Fruit fly (Drosophila melanogaster) whole organism, embryonic: ENCODE measurements around the gene rk.

ENCODE experiments used
- Bteb2 ChIP-seq: fragments of 200-800 bp; sonication (Bioruptor generic); optimal IDR thresholded peaks from 2 replicates; lab custom pipeline; 2016; ENCODE audit warnings: missing biosample characterization, missing genetic modification characterization
- CG10543 ChIP-seq: fragments of 200-800 bp; sonication (Bioruptor generic); optimal IDR thresholded peaks from 3 replicates; lab custom pipeline; 2017; ENCODE audit warnings: missing biosample characterization, mild to moderate bottlenecking, missing genetic modification characterization, moderate library complexity
- CG12104 ChIP-seq: fragments of 200-800 bp; sonication (Bioruptor generic); optimal IDR thresholded peaks from 3 replicates; lab custom pipeline; 2016; ENCODE audit warnings: missing biosample characterization, missing genetic modification characterization
- CG12155 ChIP-seq: fragments of 200-800 bp; sonication (Bioruptor generic); optimal IDR thresholded peaks from 3 replicates; lab custom pipeline; 2016; ENCODE audit warnings: missing biosample characterization, missing genetic modification characterization
- CG14014 ChIP-seq: fragments of 200-800 bp; sonication (Bioruptor generic); IDR thresholded peaks from 2 replicates; pipeline ENCODE4 v1.3.6; 2022; ENCODE audit warnings: missing biosample characterization, missing genetic modification characterization
- CG1602 ChIP-seq: fragments of 200-800 bp; sonication (Bioruptor generic); optimal IDR thresholded peaks from 3 replicates; lab custom pipeline; 2016; ENCODE audit warnings: missing biosample characterization, missing genetic modification characterization
- CG17912 ChIP-seq: fragments of 200-800 bp; sonication (Bioruptor generic); optimal IDR thresholded peaks from 2 replicates; lab custom pipeline; 2018; ENCODE audit warnings: missing biosample characterization, mild to moderate bottlenecking, missing genetic modification characterization
- CG4360 ChIP-seq: fragments of 200-800 bp; sonication (Bioruptor generic); IDR thresholded peaks from 2 replicates; pipeline ENCODE4 v1.3.6; 2022; ENCODE audit warnings: missing biosample characterization, missing genetic modification characterization
- CG43689 ChIP-seq: fragments of 200-800 bp; sonication (Bioruptor generic); IDR thresholded peaks from 2 replicates; pipeline ENCODE4 v1.3.6; 2022; ENCODE audit warnings: missing biosample characterization, missing genetic modification characterization
- CG4404 ChIP-seq: fragments of 200-800 bp; sonication (Bioruptor generic); IDR thresholded peaks from 2 replicates; pipeline ENCODE4 v1.3.6; 2022; ENCODE audit warnings: missing biosample characterization, missing genetic modification characterization
- CG6689 ChIP-seq: fragments of 200-800 bp; sonication (Bioruptor generic); IDR thresholded peaks from 2 replicates; pipeline ENCODE4 v1.3.6; 2022; ENCODE audit warnings: missing biosample characterization, missing genetic modification characterization
- CG6765 ChIP-seq: fragments of 200-800 bp; sonication (Bioruptor generic); optimal IDR thresholded peaks from 3 replicates; lab custom pipeline; 2017; ENCODE audit warnings: missing biosample characterization, mild to moderate bottlenecking, missing genetic modification characterization
- CG6854 ChIP-seq: fragments of 200-800 bp; sonication (Bioruptor generic); optimal IDR thresholded peaks from 3 replicates; lab custom pipeline; 2017; ENCODE audit warnings: missing biosample characterization, mild to moderate bottlenecking, missing genetic modification characterization
- CG7786 ChIP-seq: fragments of 200-800 bp; sonication (Bioruptor generic); optimal IDR thresholded peaks from 2 replicates; lab custom pipeline; 2016; ENCODE audit warnings: missing biosample characterization, missing genetic modification characterization
- CG8281 ChIP-seq: fragments of 200-800 bp; sonication (Bioruptor generic); optimal IDR thresholded peaks from 2 replicates; lab custom pipeline; 2018; ENCODE audit warnings: missing biosample characterization, mild to moderate bottlenecking, missing genetic modification characterization, moderate library complexity
- CG8388 ChIP-seq: fragments of 200-800 bp; sonication (Bioruptor generic); optimal IDR thresholded peaks from 2 replicates; lab custom pipeline; 2019; ENCODE audit warnings: missing biosample characterization, mild to moderate bottlenecking, missing genetic modification characterization, moderate library complexity
- CG8924 ChIP-seq: fragments of 200-800 bp; optimal IDR thresholded peaks from 3 replicates; lab custom pipeline; 2019; ENCODE audit warnings: missing biosample characterization, mild to moderate bottlenecking, missing genetic modification characterization, moderate library complexity
- Camta ChIP-seq: fragments of 200-800 bp; sonication (Bioruptor generic); optimal IDR thresholded peaks from 2 replicates; lab custom pipeline; 2016; ENCODE audit warnings: missing biosample characterization, missing genetic modification characterization
- Deaf1 ChIP-seq: fragments of 200-800 bp; optimal IDR thresholded peaks from 3 replicates; lab custom pipeline; 2019; ENCODE audit warnings: missing biosample characterization, mild to moderate bottlenecking, missing genetic modification characterization, moderate library complexity
- Dip3 ChIP-seq: fragments of 200-800 bp; sonication (Bioruptor generic); optimal IDR thresholded peaks from 3 replicates; lab custom pipeline; 2016; ENCODE audit warnings: missing biosample characterization, missing genetic modification characterization
- Dll ChIP-seq: fragments of 200-800 bp; sonication (Bioruptor generic); IDR thresholded peaks from 4 replicates; pipeline ENCODE4 v1.3.6; 2022; ENCODE audit warnings: missing biosample characterization, missing genetic modification characterization; ENCODE audit not compliant: partially characterized antibody
- Gug ChIP-seq: fragments of 200-800 bp; sonication (Bioruptor generic); IDR thresholded peaks from 4 replicates; pipeline ENCODE4 v1.3.6; 2022; ENCODE audit warnings: missing biosample characterization, missing genetic modification characterization
- NfI ChIP-seq: fragments of 200-800 bp; sonication (Bioruptor generic); optimal IDR thresholded peaks from 3 replicates; lab custom pipeline; 2018; ENCODE audit warnings: missing biosample characterization, mild to moderate bottlenecking, missing genetic modification characterization, moderate library complexity
- Pdp1 ChIP-seq, 2 experiments: fragments of 200-800 bp; sonication (Bioruptor generic); optimal IDR thresholded peaks; 3 replicates each; lab custom pipeline; 2016; ENCODE audit warnings: missing biosample characterization in 2 of 2, missing genetic modification characterization in 2 of 2, mild to moderate bottlenecking in 1 of 2, moderate library complexity in 1 of 2
- Trl ChIP-seq, 3 experiments: fragments of >200 bp in 2 of 3; fragments of 200-800 bp in 1 of 3; sonication (Bioruptor generic) in 1 of 3; optimal IDR thresholded peaks; 2 replicates in 1 of 3; 3 replicates in 2 of 3; lab custom pipeline; 2016 to 2017; ENCODE audit warnings: missing biosample characterization in 1 of 3, missing genetic modification characterization in 1 of 3
- YL-1 ChIP-seq: fragments of 200-800 bp; sonication (Bioruptor generic); optimal IDR thresholded peaks from 3 replicates; lab custom pipeline; 2017; ENCODE audit warnings: missing biosample characterization, mild to moderate bottlenecking, missing genetic modification characterization
- cato ChIP-seq: fragments of 200-800 bp; sonication (Bioruptor generic); optimal IDR thresholded peaks from 2 replicates; lab custom pipeline; 2016; ENCODE audit warnings: missing biosample characterization, missing genetic modification characterization, borderline replicate concordance
- cg ChIP-seq: fragments of 200-800 bp; sonication (Bioruptor generic); optimal IDR thresholded peaks from 3 replicates; lab custom pipeline; 2019; ENCODE audit warnings: missing biosample characterization, mild to moderate bottlenecking, missing genetic modification characterization, moderate library complexity
- chinmo ChIP-seq: fragments of 200-800 bp; sonication (Bioruptor generic); IDR thresholded peaks from 4 replicates; pipeline ENCODE4 v1.3.6; 2022; ENCODE audit warnings: missing biosample characterization, missing genetic modification characterization; ENCODE audit not compliant: partially characterized antibody
- corto ChIP-seq: fragments of 200-800 bp; sonication (Bioruptor generic); optimal IDR thresholded peaks from 2 replicates; lab custom pipeline; 2016; ENCODE audit warnings: missing biosample characterization, mild to moderate bottlenecking, missing genetic modification characterization, moderate library complexity
- crol ChIP-seq: fragments of 200-800 bp; sonication (Bioruptor generic); IDR thresholded peaks from 2 replicates; pipeline ENCODE4 v1.3.6; 2022; ENCODE audit warnings: missing biosample characterization, missing genetic modification characterization
- da ChIP-seq: fragments of 200-800 bp; sonication (Bioruptor generic); optimal IDR thresholded peaks from 2 replicates; lab custom pipeline; 2016; ENCODE audit warnings: missing biosample characterization, missing genetic modification characterization
- ems ChIP-seq: fragments of 200-800 bp; sonication (Bioruptor generic); optimal IDR thresholded peaks from 3 replicates; lab custom pipeline; 2016; ENCODE audit warnings: missing biosample characterization, missing genetic modification characterization
- fu2 ChIP-seq: fragments of 200-800 bp; sonication (Bioruptor generic); optimal IDR thresholded peaks from 2 replicates; lab custom pipeline; 2016; ENCODE audit warnings: missing biosample characterization, missing genetic modification characterization
- gce ChIP-seq: fragments of 200-800 bp; sonication (Bioruptor generic); IDR thresholded peaks from 3 replicates; pipeline ENCODE4 v1.3.6; 2022; ENCODE audit warnings: missing biosample characterization, missing genetic modification characterization
- gsb ChIP-seq: fragments of 200-800 bp; sonication (Bioruptor generic); IDR thresholded peaks from 2 replicates; pipeline ENCODE4 v1.3.6; 2022; ENCODE audit warnings: missing biosample characterization, missing genetic modification characterization
- insv ChIP-seq, 2 experiments: fragments of 200-800 bp; sonication (Bioruptor generic); optimal IDR thresholded peaks; 3 replicates each; lab custom pipeline; 2016 to 2018; ENCODE audit warnings: missing biosample characterization in 2 of 2, missing genetic modification characterization in 2 of 2
- jumu ChIP-seq: fragments of 200-800 bp; sonication (Bioruptor generic); optimal IDR thresholded peaks from 3 replicates; lab custom pipeline; 2016; ENCODE audit warnings: missing biosample characterization, missing genetic modification characterization
- ken ChIP-seq: fragments of 200-800 bp; sonication (Bioruptor generic); IDR thresholded peaks from 3 replicates; pipeline ENCODE4 v1.3.6; 2022; ENCODE audit warnings: missing biosample characterization, missing genetic modification characterization
- kni ChIP-seq: fragments of 200-800 bp; sonication (Bioruptor generic); optimal IDR thresholded peaks from 3 replicates; lab custom pipeline; 2017; ENCODE audit warnings: mild to moderate bottlenecking, missing biosample characterization, missing genetic modification reagents, missing genetic modification characterization
- odd ChIP-seq: fragments of 200-800 bp; sonication (Bioruptor generic); optimal IDR thresholded peaks from 2 replicates; lab custom pipeline; 2017; ENCODE audit warnings: missing biosample characterization, mild to moderate bottlenecking, missing genetic modification characterization
- otp ChIP-seq: fragments of 200-800 bp; sonication (Bioruptor generic); IDR thresholded peaks from 3 replicates; pipeline ENCODE4, ENCODE4 v1.3.6; 2022; ENCODE audit warnings: missing biosample characterization, missing genetic modification characterization
- pfk ChIP-seq: fragments of 200-800 bp; sonication (Bioruptor generic); optimal IDR thresholded peaks from 2 replicates; lab custom pipeline; 2018; ENCODE audit warnings: missing biosample characterization, mild to moderate bottlenecking, missing genetic modification characterization, moderate library complexity
- ranshi ChIP-seq: fragments of 200-800 bp; sonication (Bioruptor generic); IDR thresholded peaks from 2 replicates; pipeline ENCODE4 v1.3.6; 2022; ENCODE audit warnings: missing biosample characterization, missing genetic modification characterization
- sens ChIP-seq: fragments of 200-800 bp; sonication (Bioruptor generic); peaks from one replicate; lab custom pipeline; 2016; ENCODE audit warnings: missing biosample characterization, missing genetic modification characterization
- sug ChIP-seq: fragments of 200-800 bp; optimal IDR thresholded peaks from 2 replicates; lab custom pipeline; 2019; ENCODE audit warnings: missing biosample characterization, mild to moderate bottlenecking, missing genetic modification characterization, moderate library complexity
- twi ChIP-seq: fragments of 200-800 bp; optimal IDR thresholded peaks from 2 replicates; lab custom pipeline; 2019; ENCODE audit warnings: missing biosample characterization, mild to moderate bottlenecking, missing genetic modification characterization, moderate library complexity

Gene rk

DNA sequence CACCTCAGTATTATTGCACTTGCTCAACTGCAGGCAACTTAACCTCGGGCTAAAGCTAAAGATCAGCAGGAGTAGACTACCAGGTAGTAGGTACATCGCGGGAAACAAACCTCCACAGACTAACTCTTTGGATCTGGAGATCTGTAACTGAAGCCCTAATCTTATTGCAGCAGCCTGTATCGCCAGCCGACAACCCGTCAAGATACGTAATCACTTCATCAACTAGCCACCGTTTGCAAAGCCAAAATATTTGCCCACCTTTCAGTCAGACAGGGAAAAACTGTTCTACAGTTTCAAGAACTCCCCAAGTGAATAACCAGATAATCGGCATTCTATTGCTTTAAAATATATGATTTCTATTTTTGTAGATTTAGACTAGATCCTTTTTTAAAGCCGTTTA lies 30.4 kb upstream of the rk start, which contains the start of gene CG18095:
TSS of gene CG18095 (minus strand) at position 101 of the 400 bp plus-strand sequence.
- TF ChIP-seq gsb (GFP tag; lab: Robert Waterston, UW) (no peak), cato (GFP tag; lab: Kevin White, UChicago) (no peak), Trl (optimal IDR thresholded peaks at IDR 0.05; lab: Kevin White, UChicago) (no peak), Trl (GFP tag; optimal IDR thresholded peaks at IDR 0.05; lab: Kevin White, UChicago) (no peak), CG4404 (GFP tag; lab: Robert Waterston, UW) (no peak), otp (GFP tag; lab: Robert Waterston, UW) (no peak), CG8281 (no peak), Gug (GFP tag; lab: Robert Waterston, UW) (no peak), ems (GFP tag; lab: Kevin White, UChicago) (no peak), pfk (GFP tag; lab: Kevin White, UChicago) (no peak), ranshi (GFP tag; lab: Robert Waterston, UW) (no peak), CG7786 (no peak), CG6689 (GFP tag; lab: Robert Waterston, UW) (no peak), Camta (GFP tag; lab: Kevin White, UChicago) (no peak), odd (no peak), CG17912 (GFP tag; lab: Kevin White, UChicago) (no peak), CG1602 (no peak), CG6765 (GFP tag; lab: Kevin White, UChicago) (no peak), insv (GFP tag; optimal IDR thresholded peaks at IDR 0.05; lab: Kevin White, UChicago) (no peak)

DNA sequence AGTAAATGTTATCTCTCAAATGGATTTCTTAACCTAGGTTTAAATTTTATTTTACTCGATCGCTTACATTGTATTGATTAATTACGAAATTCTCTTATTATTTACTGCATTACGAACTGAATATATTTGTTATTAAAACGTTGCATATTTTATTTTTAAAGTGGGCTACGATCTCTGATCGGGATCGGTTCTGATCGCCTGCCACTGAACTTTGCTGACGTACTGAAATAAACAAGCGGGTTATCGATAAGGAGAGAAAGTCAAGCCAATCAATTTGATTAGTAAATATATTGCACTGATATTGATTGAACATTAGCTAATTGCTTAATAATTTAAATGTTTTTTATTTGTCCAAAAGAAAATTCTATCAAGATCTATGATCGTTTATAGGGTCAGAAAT lies 28.2 kb upstream of the rk start:
- TF ChIP-seq YL-1 (GFP tag; lab: Kevin White, UChicago) = no peak
- TF ChIP-seq da (GFP tag; lab: Kevin White, UChicago) = no peak
- no peak for TF ChIP-seq CG6854 (GFP tag; lab: Kevin White, UChicago)
- TF ChIP-seq Deaf1 (tag; lab: Kevin White, UChicago) = no peak
- no peak for TF ChIP-seq CG43689 (GFP tag; lab: Robert Waterston, UW)

DNA sequence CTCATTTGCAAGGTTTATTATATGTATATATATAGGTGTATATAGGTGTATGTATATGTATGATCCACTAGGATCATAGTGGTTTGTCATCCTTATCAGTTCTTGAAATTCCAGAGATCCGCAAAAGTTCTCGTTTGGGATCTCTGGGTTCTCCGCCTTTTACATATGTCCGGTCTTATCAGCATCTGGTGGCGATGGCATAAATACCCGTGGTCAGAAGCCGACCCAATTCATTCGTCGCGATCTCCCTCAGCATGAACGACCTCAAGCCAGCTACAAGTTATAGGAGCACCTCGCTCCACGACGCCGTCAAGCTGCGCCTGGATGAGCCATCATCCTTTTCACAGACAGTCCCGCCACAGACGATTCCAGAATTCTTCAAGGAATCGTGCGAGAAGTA lies 25.7 kb upstream of the rk start, which contains the start of gene hll:
TSS of gene hll (plus strand) at position 224 of the 400 bp plus-strand sequence.
- TF ChIP-seq twi (peak; percentile 64), CG10543 (GFP tag; lab: Kevin White, UChicago) (no peak)

DNA sequence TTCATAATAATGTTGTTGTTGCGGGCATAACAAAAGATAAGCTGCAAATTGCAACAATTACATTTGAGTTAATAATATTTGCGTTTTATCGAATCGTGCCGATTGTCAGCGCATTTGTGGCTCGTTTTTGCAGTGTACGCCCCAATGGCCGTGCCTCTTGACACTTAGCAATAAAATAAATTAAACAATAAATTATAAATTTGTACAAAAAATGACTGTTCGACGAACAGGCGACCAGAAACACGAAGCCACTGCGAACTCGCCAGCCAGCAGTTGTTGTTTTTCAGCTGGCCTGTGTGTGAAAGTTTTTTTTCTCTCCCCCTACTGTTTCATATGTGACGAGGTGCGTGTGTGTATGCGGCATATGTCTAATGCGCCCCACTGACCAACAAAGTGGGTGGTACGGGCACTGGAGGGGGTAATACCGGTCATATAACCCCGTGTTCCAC lies 24.5 kb upstream of the rk start:
- TF ChIP-seq CG14014 (0 out of 2 replicates have a peak, but pooled peaks have one; percentile 18), jumu (no peak), kni (GFP tag; lab: Kevin White, UChicago) (peak; percentile 73), chinmo (0 out of 4 replicates have a peak, but pooled peaks have one; percentile 60), gce (GFP tag; lab: Robert Waterston, UW) (no peak), corto (no peak), Pdp1 (GFP tag; optimal IDR thresholded peaks at IDR 0.05; lab: Kevin White, UChicago) (peak in 1 of 2 experiments; percentile 39), sens (no peak), CG12104 (GFP tag; lab: Kevin White, UChicago) (no peak), Dip3 (GFP tag; lab: Kevin White, UChicago) (no peak), Bteb2 (GFP tag; lab: Kevin White, UChicago) (no peak), sug (tag; lab: Kevin White, UChicago) (no peak), ken (GFP tag; lab: Robert Waterston, UW) (0 out of 3 replicates have a peak, but pooled peaks have one; percentile 13), fu2 (GFP tag; lab: Kevin White, UChicago) (no peak), Dll (GFP tag; lab: Robert Waterston, UW) (peak; percentile 26; the same call in 1 of the 4 replicates), cg (GFP tag; lab: Kevin White, UChicago) (peak; percentile 37), CG8388 (GFP tag; lab: Kevin White, UChicago) (no peak), CG4360 (0 out of 2 replicates have a peak, but pooled peaks have one; percentile 46), CG8924 (tag; lab: Kevin White, UChicago) (peak; percentile 34), CG12155 (GFP tag; lab: Kevin White, UChicago) (no peak), NfI (GFP tag; lab: Kevin White, UChicago) (no peak), crol (GFP tag; lab: Robert Waterston, UW) (peak; percentile 5; the same call in 1 of the 2 replicates)
